Fruit fly (Drosophila melanogaster): ENCODE results near the gene Ir7d.
A peak's percentile ranks its signal among the peaks of the same experiment; 100 is the strongest.

Gene Ir7d

dm6 chrX:7908239-7909068 lies 29.8 kb upstream of the Ir7d start, which contains the start of the genes dpr14 and spidey (continued):
- no peak; the same call in 1 of the 2 replicates for TF ChIP-seq CG10321 (GFP tag; IDR thresholded peaks at IDR 0.05)
- peak; percentile 94 for TF ChIP-seq Meics (GFP tag; optimal IDR thresholded peaks at IDR 0.05)
- peak; percentile 98 for TF ChIP-seq Med (GFP tag)
- TF ChIP-seq CG14860 (GFP tag; IDR thresholded peaks at IDR 0.05; ENCODE audit: partially characterized antibody), result no peak
- peak; percentile 97 for TF ChIP-seq sens (GFP tag)
- peak; percentile 89 for TF ChIP-seq Optix (GFP tag; IDR thresholded peaks at IDR 0.05)
- TF ChIP-seq Chrac-16 (GFP tag; optimal IDR thresholded peaks at IDR 0.05), result peak; percentile 81
- peak; percentile 81 for TF ChIP-seq ab (GFP tag; optimal IDR thresholded peaks at IDR 0.05)
- TF ChIP-seq E2f2 (GFP tag; IDR thresholded peaks at IDR 0.05), result peak; percentile 66
- peak; percentile 85 for TF ChIP-seq shn (GFP tag; optimal IDR thresholded peaks at IDR 0.05)
- TF ChIP-seq Taf1 (GFP tag; IDR thresholded peaks at IDR 0.05), result peak; percentile 89
- TF ChIP-seq Dbx (GFP tag; IDR thresholded peaks at IDR 0.05), result peak; percentile 90
- TF ChIP-seq aop (GFP tag; IDR thresholded peaks at IDR 0.05), result peak; percentile 56; the same call in 1 of the 2 replicates
- TF ChIP-seq CG12744 (GFP tag; optimal IDR thresholded peaks at IDR 0.05), result peak; percentile 71
- TF ChIP-seq nerfin-2 (GFP tag; IDR thresholded peaks at IDR 0.05; ENCODE audit: partially characterized antibody), result 0 out of 2 replicates have a peak, but pooled peaks have one; percentile 23
- peak; percentile 86 for TF ChIP-seq az2 (GFP tag; optimal IDR thresholded peaks at IDR 0.05)
- peak; percentile 85 for TF ChIP-seq CG1233 (GFP tag; optimal IDR thresholded peaks at IDR 0.05)
- peak; percentile 49 for TF ChIP-seq psq (GFP tag; optimal IDR thresholded peaks at IDR 0.05)
- peak; percentile 84 for TF ChIP-seq fd3F (GFP tag; optimal IDR thresholded peaks at IDR 0.05)
- TF ChIP-seq sob (GFP tag; IDR thresholded peaks at IDR 0.05), result peak; percentile 92
- peak; percentile 91 for TF ChIP-seq E2f1 (GFP tag; IDR thresholded peaks at IDR 0.05)
- peak; percentile 92 for TF ChIP-seq caup (GFP tag; optimal IDR thresholded peaks at IDR 0.05; ENCODE audit: severe bottlenecking)
- TF ChIP-seq CG6683 (GFP tag; optimal IDR thresholded peaks at IDR 0.05), result peak; percentile 85
- TF ChIP-seq CG18011 (GFP tag; optimal IDR thresholded peaks at IDR 0.05), result peak; percentile 71
- peak; percentile 62; the same call in 2 of the 3 replicates for TF ChIP-seq HLH4C (GFP tag; IDR thresholded peaks at IDR 0.05; ENCODE audit: partially characterized antibody)
- peak; percentile 98 for TF ChIP-seq row (GFP tag; IDR thresholded peaks at IDR 0.05)
- TF ChIP-seq Hr51 (GFP tag; optimal IDR thresholded peaks at IDR 0.05), result peak; percentile 80 to 91
- peak; percentile 82 for TF ChIP-seq Antp (GFP tag; optimal IDR thresholded peaks at IDR 0.05)
- peak; percentile 93 for TF ChIP-seq vvl (GFP tag; IDR thresholded peaks at IDR 0.05)
- peak; percentile 89 for TF ChIP-seq esg (GFP tag; conservative IDR thresholded peaks at IDR 0.05)
- TF ChIP-seq gfzf (GFP tag; optimal IDR thresholded peaks at IDR 0.05), result peak; percentile 11
- no peak for TF ChIP-seq pita (GFP tag; optimal IDR thresholded peaks at IDR 0.05)
- peak; percentile 93 for TF ChIP-seq nmo (GFP tag; optimal IDR thresholded peaks at IDR 0.05)
- TF ChIP-seq CG30020 (tag; optimal IDR thresholded peaks at IDR 0.05), result peak; percentile 56
- peak; percentile 86 for TF ChIP-seq phol (tag; optimal IDR thresholded peaks at IDR 0.05)
- TF ChIP-seq seq (GFP tag; IDR thresholded peaks at IDR 0.05), result peak; percentile 95
- peak; percentile 46; the same call in 1 of the 2 replicates for TF ChIP-seq CG43689 (GFP tag; IDR thresholded peaks at IDR 0.05)
- peak; percentile 86 for TF ChIP-seq Sox100B (GFP tag; optimal IDR thresholded peaks at IDR 0.05)
- TF ChIP-seq CG12071 (GFP tag; optimal IDR thresholded peaks at IDR 0.05), result peak; percentile 92
- peak; percentile 61 for TF ChIP-seq CG1024 (GFP tag; IDR thresholded peaks at IDR 0.05)
- no peak for TF ChIP-seq hb (GFP tag; IDR thresholded peaks at IDR 0.05; ENCODE audit: partially characterized antibody)
- TF ChIP-seq CG17328 (GFP tag; IDR thresholded peaks at IDR 0.05), result peak; percentile 85
- TF ChIP-seq Hmr (GFP tag; optimal IDR thresholded peaks at IDR 0.05), result peak; percentile 95
- peak; percentile 93 for TF ChIP-seq gcm (GFP tag; optimal IDR thresholded peaks at IDR 0.05)
- peak; percentile 81 for TF ChIP-seq trem (tag; optimal IDR thresholded peaks at IDR 0.05)
- TF ChIP-seq wor (GFP tag; IDR thresholded peaks at IDR 0.05), result peak; percentile 79
- TF ChIP-seq stwl (tag; optimal IDR thresholded peaks at IDR 0.05), result no peak
- TF ChIP-seq D19A (tag; optimal IDR thresholded peaks at IDR 0.05), result peak; percentile 89
